Worm (Caenorhabditis elegans): ENCODE data around the gene lido-5.

DNA sequence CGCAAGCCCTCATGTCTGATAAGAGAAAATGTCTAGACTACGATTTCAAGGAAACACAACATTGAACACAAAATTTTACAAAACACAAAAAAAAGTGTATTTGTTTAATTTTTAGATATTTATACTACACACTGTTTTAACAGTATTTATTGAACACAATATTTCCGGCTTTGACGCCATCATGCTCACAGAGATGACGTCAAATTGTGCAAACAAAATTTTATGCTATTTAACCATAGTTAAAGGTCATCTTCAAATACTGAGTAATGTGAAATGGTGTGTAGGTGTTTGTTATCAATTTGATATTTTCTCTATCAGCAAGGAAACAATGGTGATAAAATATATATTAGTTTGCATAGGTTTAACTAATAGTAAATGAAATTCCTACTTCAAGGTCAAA, 36.1 kb upstream of the lido-5 start:
- no peak for TF ChIP-seq ama-1 (optimal IDR thresholded peaks at IDR 0.05)
- no peak for TF ChIP-seq ceh-13 (GFP tag; optimal IDR thresholded peaks at IDR 0.05)
- no peak for TF ChIP-seq B0310.2 (tag; optimal IDR thresholded peaks at IDR 0.05)
- TF ChIP-seq hmg-4 (GFP tag; optimal IDR thresholded peaks at IDR 0.05): no peak
- TF ChIP-seq aly-1 (tag; optimal IDR thresholded peaks at IDR 0.05): no peak
- no peak for TF ChIP-seq hmbx-1 (tag; optimal IDR thresholded peaks at IDR 0.05)
- no peak for TF ChIP-seq hnd-1 (tag; optimal IDR thresholded peaks at IDR 0.05)
- no peak for TF ChIP-seq pes-1 (GFP tag; IDR thresholded peaks at IDR 0.05)
- TF ChIP-seq tra-4 (tag; optimal IDR thresholded peaks at IDR 0.05): no peak

All from whole organism, early embryonic.